Fruit fly (Drosophila melanogaster): ENCODE results near the gene mtSSB.
A peak's percentile ranks its signal among the peaks of the same experiment; 100 is the strongest.

Gene mtSSB

DNA sequence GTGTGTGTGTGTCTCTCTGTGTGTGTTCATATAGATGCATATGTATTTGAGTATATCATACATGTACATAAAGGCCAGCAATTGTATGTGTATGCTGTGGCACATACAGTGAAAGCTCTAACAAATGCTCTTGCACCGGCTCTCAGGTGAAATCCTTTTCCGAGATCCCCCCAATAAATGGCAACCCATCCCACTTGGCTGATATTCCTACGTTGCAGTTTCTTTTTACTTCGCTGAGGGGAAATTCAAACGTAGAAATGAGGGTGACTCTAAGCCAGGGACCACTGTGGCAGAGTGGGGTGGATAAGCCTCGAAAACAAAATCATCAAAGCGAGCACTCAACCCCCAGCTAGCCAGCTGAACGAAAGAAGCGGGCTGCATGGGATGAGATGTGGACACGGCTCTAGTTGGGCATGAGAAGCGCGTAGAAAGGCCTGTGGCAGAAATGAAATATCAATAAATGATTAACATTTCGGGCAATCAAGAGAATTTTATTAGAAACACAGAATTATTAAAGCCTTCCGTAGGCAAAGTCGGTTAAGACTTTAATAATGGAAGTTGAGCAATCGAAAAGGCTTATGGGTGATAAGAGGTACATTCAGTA lies 17.4 kb upstream of the mtSSB start (continued):
- TF ChIP-seq Chrac-16 (GFP tag; optimal IDR thresholded peaks at IDR 0.05) (peak; percentile 99), CG6654 (GFP tag; optimal IDR thresholded peaks at IDR 0.05) (peak; percentile 93), ken (GFP tag; IDR thresholded peaks at IDR 0.05) (peak; percentile 100), Ssrp (tag; optimal IDR thresholded peaks at IDR 0.05) (peak; percentile 98), Poxn (GFP tag; IDR thresholded peaks at IDR 0.05) (peak; percentile 96), CG3838 (GFP tag; optimal IDR thresholded peaks at IDR 0.05) (peak; percentile 98), CG18599 (GFP tag; optimal IDR thresholded peaks at IDR 0.05) (peak; percentile 100), Kr (GFP tag; optimal IDR thresholded peaks at IDR 0.05) (peak; percentile 61), gsb-n (tag; optimal IDR thresholded peaks at IDR 0.05) (peak; percentile 99), luna (GFP tag; optimal IDR thresholded peaks at IDR 0.05) (peak; percentile 98), CG4730 (GFP tag; IDR thresholded peaks at IDR 0.05) (peak; percentile 100), CHES-1-like (GFP tag; optimal IDR thresholded peaks at IDR 0.05) (peak; percentile 99), z (GFP tag; IDR thresholded peaks at IDR 0.05) (peak; percentile 88), CG16863 (GFP tag; optimal IDR thresholded peaks at IDR 0.05) (peak; percentile 100), Hr51 (GFP tag; optimal IDR thresholded peaks at IDR 0.05) (peak; percentile 99), NFAT (GFP tag; IDR thresholded peaks at IDR 0.05) (peak; percentile 99), CG6254 (GFP tag; optimal IDR thresholded peaks at IDR 0.05) (peak; percentile 97), Hmx (GFP tag; optimal IDR thresholded peaks at IDR 0.05) (peak; percentile 95), CG12744 (GFP tag; optimal IDR thresholded peaks at IDR 0.05) (peak; percentile 98), CG12104 (GFP tag; optimal IDR thresholded peaks at IDR 0.05) (peak; percentile 94), en (GFP tag; optimal IDR thresholded peaks at IDR 0.05) (peak; percentile 99), D (optimal IDR thresholded peaks at IDR 0.05) (no peak), D (GFP tag; optimal IDR thresholded peaks at IDR 0.05) (peak; percentile 99), E2f2 (GFP tag; IDR thresholded peaks at IDR 0.05) (peak; percentile 92), CG13775 (GFP tag; optimal IDR thresholded peaks at IDR 0.05) (peak; percentile 90), CG10543 (GFP tag; optimal IDR thresholded peaks at IDR 0.05) (peak; percentile 98), CG6854 (GFP tag; optimal IDR thresholded peaks at IDR 0.05) (peak; percentile 97), CG32767 (GFP tag; IDR thresholded peaks at IDR 0.05) (peak; percentile 100), emc (GFP tag; optimal IDR thresholded peaks at IDR 0.05) (peak; percentile 99), sr (GFP tag; IDR thresholded peaks at IDR 0.05) (peak; percentile 99), Hr39 (optimal IDR thresholded peaks at IDR 0.05) (no peak), dmrt99B (tag; optimal IDR thresholded peaks at IDR 0.05) (peak; percentile 100), cwo (GFP tag; optimal IDR thresholded peaks at IDR 0.05) (peak; percentile 98), CG31365 (tag; optimal IDR thresholded peaks at IDR 0.05) (peak; percentile 95), yki (optimal IDR thresholded peaks at IDR 0.05) (no peak), dmrt11E (tag; optimal IDR thresholded peaks at IDR 0.05) (peak; percentile 93), prd (optimal IDR thresholded peaks at IDR 0.05) (no peak), prd (GFP tag; IDR thresholded peaks at IDR 0.05) (peak; percentile 100), slp2 (GFP tag; optimal IDR thresholded peaks at IDR 0.05) (peak; percentile 99), Aef1 (GFP tag; IDR thresholded peaks at IDR 0.05) (peak; percentile 100), kni (GFP tag; optimal IDR thresholded peaks at IDR 0.05) (peak; percentile 95), cas (GFP tag; IDR thresholded peaks at IDR 0.05) (peak; percentile 97), CG10565 (GFP tag; optimal IDR thresholded peaks at IDR 0.05) (peak; percentile 98), CG2116 (GFP tag; optimal IDR thresholded peaks at IDR 0.05) (peak; percentile 85), CG17359 (tag; optimal IDR thresholded peaks at IDR 0.05) (peak; percentile 100), Spps (tag; optimal IDR thresholded peaks at IDR 0.05) (peak; percentile 96), Hr78 (GFP tag; optimal IDR thresholded peaks at IDR 0.05) (peak in 1 of 2 experiments; percentile 92), CG5953 (GFP tag; IDR thresholded peaks at IDR 0.05) (peak; percentile 100), jing (GFP tag; optimal IDR thresholded peaks at IDR 0.05) (peak; percentile 99), CG14710 (tag; optimal IDR thresholded peaks at IDR 0.05) (peak; percentile 94), CG11696 (GFP tag; IDR thresholded peaks at IDR 0.05) (peak; percentile 98)

Measured in whole organism, embryonic.